Fruit fly (Drosophila melanogaster): Measurements from ENCODE around the gene bnl.

- TF ChIP-seq cic (GFP tag; optimal IDR thresholded peaks at IDR 0.05): no peak
- no peak for TF ChIP-seq toe (GFP tag; optimal IDR thresholded peaks at IDR 0.05)
- TF ChIP-seq cnc (optimal IDR thresholded peaks at IDR 0.05): no peak
- peak; percentile 74 for TF ChIP-seq bab1 (GFP tag; optimal IDR thresholded peaks at IDR 0.05)
These were observed 43.9 kb upstream of the bnl start for dm6 chr3R:19880431-19880939.

Measured in whole organism, adult.